Fruit fly (Drosophila melanogaster) whole organism, embryonic: ENCODE measurements around the gene CG13077.
A peak's percentile ranks its signal among the peaks of the same experiment; 100 is the strongest.

ENCODE experiments used
- Adf1 ChIP-seq: fragments of 200-800 bp; sonication (Bioruptor generic); IDR thresholded peaks from 2 replicates; pipeline ENCODE4 v1.3.6; 2022; ENCODE audit warnings: missing biosample characterization, missing genetic modification characterization
- Awh ChIP-seq: fragments of 200-800 bp; sonication (Bioruptor generic); IDR thresholded peaks from 2 replicates; pipeline ENCODE4, ENCODE4 v1.3.6; 2022; ENCODE audit warnings: missing biosample characterization, missing genetic modification characterization
- BEAF-32 ChIP-seq: fragments of 200-800 bp; sonication (Bioruptor generic); optimal IDR thresholded peaks from 3 replicates; lab custom pipeline; 2017; ENCODE audit warnings: missing biosample characterization, missing genetic modification characterization, mild to moderate bottlenecking, moderate library complexity, missing genetic modification reagents
- C15 ChIP-seq: fragments of 200-800 bp; sonication (Bioruptor generic); IDR thresholded peaks from 3 replicates; pipeline ENCODE4 v1.3.6; 2022; ENCODE audit warnings: missing biosample characterization, missing genetic modification characterization
- CG10462 ChIP-seq: fragments of 200-800 bp; sonication (Bioruptor generic); optimal IDR thresholded peaks from 2 replicates; lab custom pipeline; 2016; ENCODE audit warnings: missing biosample characterization, missing genetic modification characterization
- CG11247 ChIP-seq: fragments of 200-800 bp; sonication (Bioruptor generic); IDR thresholded peaks from 2 replicates; pipeline ENCODE4 v1.3.6; 2022; ENCODE audit warnings: missing biosample characterization, missing genetic modification characterization
- CG14050 ChIP-seq: fragments of 200-800 bp; sonication (Bioruptor generic); IDR thresholded peaks from 3 replicates; pipeline ENCODE4 v1.3.6; 2022; ENCODE audit warnings: missing biosample characterization, missing genetic modification characterization
- CG14860 ChIP-seq: fragments of 200-800 bp; sonication (Bioruptor generic); IDR thresholded peaks from 3 replicates; pipeline ENCODE4 v1.3.6; 2022; ENCODE audit warnings: missing biosample characterization, missing genetic modification characterization; ENCODE audit not compliant: partially characterized antibody
- CG15696 ChIP-seq: fragments of 200-800 bp; sonication (Bioruptor generic); optimal IDR thresholded peaks from 2 replicates; lab custom pipeline; 2019; ENCODE audit warnings: missing biosample characterization, mild to moderate bottlenecking, missing genetic modification characterization, moderate library complexity
- CG17186 ChIP-seq: fragments of 200-800 bp; sonication (Bioruptor generic); optimal IDR thresholded peaks from 3 replicates; lab custom pipeline; 2017; ENCODE audit warnings: missing biosample characterization, missing genetic modification reagents, missing genetic modification characterization
- CG17385 ChIP-seq: fragments of 200-800 bp; sonication (Bioruptor generic); optimal IDR thresholded peaks from 3 replicates; lab custom pipeline; 2018; ENCODE audit warnings: missing biosample characterization, mild to moderate bottlenecking, missing genetic modification characterization
- CG17568 ChIP-seq: fragments of 200-800 bp; sonication (Bioruptor generic); optimal IDR thresholded peaks from 2 replicates; lab custom pipeline; 2018; ENCODE audit warnings: missing biosample characterization, mild to moderate bottlenecking, missing genetic modification characterization, moderate library complexity
- CG2120 ChIP-seq: fragments of 200-800 bp; sonication (Bioruptor generic); optimal IDR thresholded peaks from 3 replicates; lab custom pipeline; 2016; ENCODE audit warnings: missing biosample characterization, missing genetic modification characterization
- CG2712 ChIP-seq: fragments of 200-800 bp; optimal IDR thresholded peaks from 3 replicates; lab custom pipeline; 2019; ENCODE audit warnings: missing biosample characterization, mild to moderate bottlenecking, missing genetic modification characterization, moderate library complexity
- CG30020 ChIP-seq: fragments of 200-800 bp; optimal IDR thresholded peaks from 2 replicates; lab custom pipeline; 2019; ENCODE audit warnings: missing biosample characterization, mild to moderate bottlenecking, missing genetic modification characterization, moderate library complexity
- CG3281 ChIP-seq: fragments of 200-800 bp; sonication (Bioruptor generic); optimal IDR thresholded peaks from 3 replicates; lab custom pipeline; 2017; ENCODE audit warnings: missing biosample characterization, mild to moderate bottlenecking, missing genetic modification characterization
- CG3407 ChIP-seq: fragments of 200-800 bp; sonication (Bioruptor generic); optimal IDR thresholded peaks from 2 replicates; lab custom pipeline; 2018; ENCODE audit warnings: missing biosample characterization, mild to moderate bottlenecking, missing genetic modification characterization
- CG6654 ChIP-seq: fragments of 200-800 bp; sonication (Bioruptor generic); optimal IDR thresholded peaks from 2 replicates; lab custom pipeline; 2017; ENCODE audit warnings: missing biosample characterization, mild to moderate bottlenecking, missing genetic modification characterization
- CG7271 ChIP-seq: fragments of 200-800 bp; sonication (Bioruptor generic); optimal IDR thresholded peaks from 2 replicates; lab custom pipeline; 2018; ENCODE audit warnings: missing biosample characterization, mild to moderate bottlenecking, missing genetic modification characterization, moderate library complexity
- CG7745 ChIP-seq: fragments of 200-800 bp; sonication (Bioruptor generic); optimal IDR thresholded peaks from 2 replicates; lab custom pipeline; 2018; ENCODE audit warnings: missing biosample characterization, mild to moderate bottlenecking, missing genetic modification characterization, moderate library complexity
- CG7928 ChIP-seq: fragments of 200-800 bp; sonication (Bioruptor generic); optimal IDR thresholded peaks from 2 replicates; lab custom pipeline; 2017; ENCODE audit warnings: missing biosample characterization, mild to moderate bottlenecking, missing genetic modification characterization
- CG8359 ChIP-seq: fragments of 200-800 bp; sonication (Bioruptor generic); optimal IDR thresholded peaks from 2 replicates; lab custom pipeline; 2017; ENCODE audit warnings: missing biosample characterization, mild to moderate bottlenecking, missing genetic modification characterization, borderline replicate concordance
- CG8388 ChIP-seq: fragments of 200-800 bp; sonication (Bioruptor generic); optimal IDR thresholded peaks from 2 replicates; lab custom pipeline; 2019; ENCODE audit warnings: missing biosample characterization, mild to moderate bottlenecking, missing genetic modification characterization, moderate library complexity
- CG9876 ChIP-seq: fragments of 200-800 bp; sonication (Bioruptor generic); optimal IDR thresholded peaks from 2 replicates; lab custom pipeline; 2016; ENCODE audit warnings: missing biosample characterization, missing genetic modification characterization
- Dref ChIP-seq: fragments of 200-800 bp; sonication (Bioruptor generic); IDR thresholded peaks from 2 replicates; pipeline ENCODE4 v1.3.6; 2022; ENCODE audit warnings: missing biosample characterization, missing genetic modification characterization
- HLH3B ChIP-seq: fragments of 200-800 bp; sonication (Bioruptor generic); IDR thresholded peaks from 2 replicates; pipeline ENCODE4 v1.3.6; 2022; ENCODE audit warnings: missing biosample characterization, missing genetic modification characterization
- Ssrp ChIP-seq: fragments of 200-800 bp; sonication (Bioruptor generic); optimal IDR thresholded peaks from 2 replicates; lab custom pipeline; 2018; ENCODE audit warnings: missing biosample characterization, mild to moderate bottlenecking, missing genetic modification characterization, moderate library complexity
- Taf1 ChIP-seq: fragments of 200-800 bp; sonication (Bioruptor generic); IDR thresholded peaks from 2 replicates; pipeline ENCODE4 v1.3.6; 2022; ENCODE audit warnings: missing biosample characterization, missing genetic modification characterization
- YL-1 ChIP-seq: fragments of 200-800 bp; sonication (Bioruptor generic); optimal IDR thresholded peaks from 3 replicates; lab custom pipeline; 2017; ENCODE audit warnings: missing biosample characterization, mild to moderate bottlenecking, missing genetic modification characterization
- abd-A ChIP-seq: fragments of 200-800 bp; sonication (Bioruptor generic); optimal IDR thresholded peaks from 3 replicates; lab custom pipeline; 2019; ENCODE audit warnings: missing biosample characterization, mild to moderate bottlenecking, missing genetic modification characterization, moderate library complexity
- ato ChIP-seq: fragments of 200-800 bp; sonication (Bioruptor generic); IDR thresholded peaks from 2 replicates; pipeline ENCODE4 v1.3.6; 2022; ENCODE audit warnings: missing biosample characterization, missing genetic modification characterization; ENCODE audit not compliant: partially characterized antibody
- cato ChIP-seq: fragments of 200-800 bp; sonication (Bioruptor generic); optimal IDR thresholded peaks from 2 replicates; lab custom pipeline; 2016; ENCODE audit warnings: missing biosample characterization, missing genetic modification characterization, borderline replicate concordance
- crc ChIP-seq: fragments of 200-800 bp; sonication (Bioruptor generic); optimal IDR thresholded peaks from 2 replicates; lab custom pipeline; 2016; ENCODE audit warnings: missing biosample characterization, missing genetic modification characterization
- disco-r ChIP-seq: fragments of 200-800 bp; sonication (Bioruptor generic); optimal IDR thresholded peaks from 2 replicates; lab custom pipeline; 2016; ENCODE audit warnings: missing biosample characterization, missing genetic modification characterization
- ewg ChIP-seq: fragments of 200-800 bp; sonication (Bioruptor generic); optimal IDR thresholded peaks from 3 replicates; lab custom pipeline; 2017; ENCODE audit warnings: mild to moderate bottlenecking, missing biosample characterization, missing genetic modification reagents, missing genetic modification characterization
- fru ChIP-seq: fragments of >200 bp; optimal IDR thresholded peaks from 2 replicates; lab custom pipeline; 2017
- fu2 ChIP-seq: fragments of 200-800 bp; sonication (Bioruptor generic); optimal IDR thresholded peaks from 2 replicates; lab custom pipeline; 2016; ENCODE audit warnings: missing biosample characterization, missing genetic modification characterization
- gro ChIP-seq: fragments of 200-800 bp; sonication (Bioruptor generic); optimal IDR thresholded peaks from 2 replicates; lab custom pipeline; 2016; ENCODE audit warnings: missing biosample characterization, missing genetic modification characterization
- ind ChIP-seq: fragments of 200-800 bp; sonication (Bioruptor generic); optimal IDR thresholded peaks from 3 replicates; lab custom pipeline; 2016; ENCODE audit warnings: missing biosample characterization, missing genetic modification characterization
- inv ChIP-seq: fragments of 200-800 bp; sonication (Bioruptor generic); IDR thresholded peaks from 2 replicates; pipeline ENCODE4 v1.3.6; 2022; ENCODE audit warnings: missing biosample characterization, missing genetic modification characterization; ENCODE audit not compliant: partially characterized antibody
- klu ChIP-seq: fragments of 200-800 bp; sonication (Bioruptor generic); IDR thresholded peaks from 2 replicates; pipeline ENCODE4 v1.3.6; 2022; ENCODE audit warnings: missing biosample characterization, missing genetic modification characterization
- lilli ChIP-seq: fragments of 200-800 bp; sonication (Bioruptor generic); optimal IDR thresholded peaks from 3 replicates; lab custom pipeline; 2016; ENCODE audit warnings: missing biosample characterization, missing genetic modification characterization
- lola ChIP-seq, 3 experiments: fragments of >200 bp in 2 of 3; fragments of 200-800 bp in 1 of 3; sonication (Bioruptor generic) in 1 of 3; optimal IDR thresholded peaks; 2 replicates each; lab custom pipeline; 2017 to 2019; ENCODE audit warnings: missing biosample characterization in 3 of 3, missing genetic modification characterization in 3 of 3, mild to moderate bottlenecking in 1 of 3, moderate library complexity in 1 of 3
- nerfin-2 ChIP-seq: fragments of 200-800 bp; sonication (Bioruptor generic); IDR thresholded peaks from 2 replicates; pipeline ENCODE4 v1.3.6; 2022; ENCODE audit warnings: missing biosample characterization, missing genetic modification characterization; ENCODE audit not compliant: partially characterized antibody
- nom ChIP-seq: fragments of 200-800 bp; sonication (Bioruptor generic); optimal IDR thresholded peaks from 2 replicates; lab custom pipeline; 2017; ENCODE audit warnings: missing biosample characterization, missing genetic modification characterization, mild to moderate bottlenecking, moderate library complexity, missing genetic modification reagents
- phol ChIP-seq: fragments of 200-800 bp; sonication (Bioruptor generic); optimal IDR thresholded peaks from 3 replicates; lab custom pipeline; 2018; ENCODE audit warnings: missing biosample characterization, mild to moderate bottlenecking, missing genetic modification characterization, moderate library complexity
- rib ChIP-seq: fragments of 200-800 bp; sonication (Bioruptor generic); IDR thresholded peaks from 2 replicates; pipeline ENCODE4 v1.3.6; 2022; ENCODE audit warnings: missing biosample characterization, missing genetic modification characterization
- scrt ChIP-seq: fragments of 200-800 bp; sonication (Bioruptor generic); optimal IDR thresholded peaks from 2 replicates; lab custom pipeline; 2018; ENCODE audit warnings: missing biosample characterization, mild to moderate bottlenecking, missing genetic modification characterization, moderate library complexity
- sens-2 ChIP-seq: fragments of 200-800 bp; sonication (Bioruptor generic); IDR thresholded peaks from 2 replicates; pipeline ENCODE4 v1.3.6; 2022; ENCODE audit warnings: missing biosample characterization, missing genetic modification characterization

CG13077 gene

dm6 chr2L:19533247-19533646 is 32.4 kb upstream of the CG13077 start, which contains the start of gene CG33116 (continued):
- peak; percentile 85 for TF ChIP-seq CG15696
- TF ChIP-seq CG10462 (GFP tag; lab: Kevin White, UChicago): peak; percentile 56
- TF ChIP-seq lilli (GFP tag; lab: Kevin White, UChicago): peak; percentile 89
- TF ChIP-seq cato: peak; percentile 51
- TF ChIP-seq Ssrp: peak; percentile 66
- TF ChIP-seq CG9876 (GFP tag; lab: Kevin White, UChicago): peak; percentile 69
- TF ChIP-seq gro (GFP tag; lab: Kevin White, UChicago): peak; percentile 86
- TF ChIP-seq nerfin-2 (GFP tag; lab: Robert Waterston, UW): 0 out of 2 replicates have a peak, but pooled peaks have one; percentile 15
- peak; percentile 29 for TF ChIP-seq CG7271 (tag; lab: Kevin White, UChicago)
- TF ChIP-seq CG6654 (GFP tag; lab: Kevin White, UChicago): peak; percentile 50
- 0 out of 3 replicates have a peak, but pooled peaks have one; percentile 22 for TF ChIP-seq C15 (GFP tag; lab: Robert Waterston, UW)
- peak; percentile 76 for TF ChIP-seq HLH3B (GFP tag; lab: Robert Waterston, UW)
- TF ChIP-seq CG17186 (GFP tag; lab: Kevin White, UChicago): peak; percentile 70
- TF ChIP-seq CG8388 (GFP tag; lab: Kevin White, UChicago): peak; percentile 77
- peak; percentile 23; the same call in 1 of the 2 replicates for TF ChIP-seq Taf1
- peak; percentile 72 for TF ChIP-seq scrt (GFP tag; lab: Kevin White, UChicago)
- TF ChIP-seq disco-r (GFP tag; lab: Kevin White, UChicago): peak; percentile 66
- TF ChIP-seq Dref (GFP tag; lab: Robert Waterston, UW): peak; percentile 35; the same call in 1 of the 2 replicates
- TF ChIP-seq klu (GFP tag; lab: Robert Waterston, UW): peak; percentile 21; the same call in 1 of the 2 replicates
- TF ChIP-seq CG2120 (GFP tag; lab: Kevin White, UChicago): peak; percentile 91
- TF ChIP-seq inv (GFP tag; lab: Robert Waterston, UW): peak; percentile 23; the same call in 1 of the 2 replicates
- TF ChIP-seq BEAF-32: peak; percentile 29
- no peak for TF ChIP-seq fru
- peak; percentile 78 for TF ChIP-seq rib (GFP tag; lab: Robert Waterston, UW)
- peak; percentile 67 for TF ChIP-seq ewg
- TF ChIP-seq CG8359 (GFP tag; lab: Kevin White, UChicago): peak; percentile 42
- no peak for TF ChIP-seq sens-2 (GFP tag; lab: Robert Waterston, UW)
- peak; percentile 70 for TF ChIP-seq nom (GFP tag; lab: Kevin White, UChicago)
- TF ChIP-seq CG3407 (GFP tag; lab: Kevin White, UChicago): peak; percentile 66
- TF ChIP-seq YL-1 (GFP tag; lab: Kevin White, UChicago): peak; percentile 68
- peak; percentile 85 for TF ChIP-seq ind (GFP tag; lab: Kevin White, UChicago)
- peak; percentile 78 for TF ChIP-seq CG17385
- peak; percentile 14 for TF ChIP-seq CG7745 (tag; lab: Kevin White, UChicago)
- TF ChIP-seq Adf1 (GFP tag; lab: Robert Waterston, UW): peak; percentile 91
- peak; percentile 71; the same call in 1 of the 2 replicates for TF ChIP-seq Awh (GFP tag; lab: Robert Waterston, UW)
- peak; percentile 88 for TF ChIP-seq fu2
- no peak for TF ChIP-seq CG7928
- 0 out of 2 replicates have a peak, but pooled peaks have one; percentile 25 for TF ChIP-seq ato (GFP tag; lab: Robert Waterston, UW)
- TF ChIP-seq CG11247 (GFP tag; lab: Robert Waterston, UW): peak; percentile 71
- TF ChIP-seq CG14050: peak; percentile 51
- peak; percentile 74 for TF ChIP-seq CG3281
- peak in 1 of 3 experiments; percentile 85 for TF ChIP-seq lola (GFP tag; optimal IDR thresholded peaks at IDR 0.05; lab: Kevin White, UChicago)
- TF ChIP-seq CG2712 (tag; lab: Kevin White, UChicago): peak; percentile 84
- no peak for TF ChIP-seq abd-A (tag; lab: Kevin White, UChicago)
- TF ChIP-seq CG30020 (tag; lab: Kevin White, UChicago): peak; percentile 61
- TF ChIP-seq CG17568 (GFP tag; lab: Kevin White, UChicago): peak; percentile 72
- TF ChIP-seq CG14860 (GFP tag; lab: Robert Waterston, UW): no peak
- TF ChIP-seq crc (GFP tag; lab: Kevin White, UChicago): peak; percentile 68
- TF ChIP-seq phol (tag; lab: Kevin White, UChicago): peak; percentile 82
